Fruit fly (Drosophila melanogaster) whole organism, embryonic: Measurements from ENCODE around the gene plum.

Experiments
- Atf-2 ChIP-seq: fragments of 200-800 bp; sonication (Bioruptor generic); optimal IDR thresholded peaks from 2 replicates; lab custom pipeline; 2016; ENCODE audit warnings: missing biosample characterization, missing genetic modification characterization
- Bgb ChIP-seq: fragments of 200-800 bp; sonication (Bioruptor generic); IDR thresholded peaks from 2 replicates; pipeline ENCODE4 v1.3.6; 2022; ENCODE audit warnings: missing biosample characterization, missing genetic modification characterization; ENCODE audit not compliant: partially characterized antibody
- CG10147 ChIP-seq: fragments of 200-800 bp; sonication (Bioruptor generic); optimal IDR thresholded peaks from 2 replicates; lab custom pipeline; 2019; ENCODE audit warnings: missing biosample characterization, mild to moderate bottlenecking, missing genetic modification characterization, moderate library complexity
- CG10274 ChIP-seq: fragments of 200-800 bp; sonication (Bioruptor generic); optimal IDR thresholded peaks from 3 replicates; lab custom pipeline; 2017; ENCODE audit warnings: missing biosample characterization, mild to moderate bottlenecking, missing genetic modification characterization
- CG10462 ChIP-seq: fragments of 200-800 bp; sonication (Bioruptor generic); optimal IDR thresholded peaks from 2 replicates; lab custom pipeline; 2016; ENCODE audit warnings: missing biosample characterization, missing genetic modification characterization
- CG10565 ChIP-seq: fragments of 200-800 bp; sonication (Bioruptor generic); optimal IDR thresholded peaks from 3 replicates; lab custom pipeline; 2016; ENCODE audit warnings: missing biosample characterization, mild to moderate bottlenecking, missing genetic modification characterization
- CG11723 ChIP-seq: fragments of 200-800 bp; sonication (Bioruptor generic); optimal IDR thresholded peaks from 2 replicates; lab custom pipeline; 2017; ENCODE audit warnings: missing biosample characterization, mild to moderate bottlenecking, missing genetic modification characterization
- CG12219 ChIP-seq: fragments of 200-800 bp; sonication (Bioruptor generic); optimal IDR thresholded peaks from 3 replicates; lab custom pipeline; 2018; ENCODE audit warnings: missing biosample characterization, mild to moderate bottlenecking, missing genetic modification characterization
- CG1233 ChIP-seq: fragments of 200-800 bp; sonication (Bioruptor generic); optimal IDR thresholded peaks from 4 replicates; lab custom pipeline; 2018; ENCODE audit warnings: missing biosample characterization, mild to moderate bottlenecking, missing genetic modification characterization
- CG14050 ChIP-seq: fragments of 200-800 bp; sonication (Bioruptor generic); IDR thresholded peaks from 3 replicates; pipeline ENCODE4 v1.3.6; 2022; ENCODE audit warnings: missing biosample characterization, missing genetic modification characterization
- CG15011 ChIP-seq: fragments of 200-800 bp; sonication (Bioruptor generic); optimal IDR thresholded peaks from 3 replicates; lab custom pipeline; 2018; ENCODE audit warnings: missing biosample characterization, mild to moderate bottlenecking, missing genetic modification characterization
- CG1602 ChIP-seq: fragments of 200-800 bp; sonication (Bioruptor generic); optimal IDR thresholded peaks from 3 replicates; lab custom pipeline; 2016; ENCODE audit warnings: missing biosample characterization, missing genetic modification characterization
- CG18262 ChIP-seq: fragments of 200-800 bp; optimal IDR thresholded peaks from 3 replicates; lab custom pipeline; 2019; ENCODE audit warnings: missing biosample characterization, mild to moderate bottlenecking, missing genetic modification characterization, moderate library complexity
- CG18619 ChIP-seq: fragments of 200-800 bp; sonication (Bioruptor generic); optimal IDR thresholded peaks from 3 replicates; lab custom pipeline; 2017; ENCODE audit warnings: missing biosample characterization, mild to moderate bottlenecking, missing genetic modification characterization
- CG2116 ChIP-seq: fragments of 200-800 bp; sonication (Bioruptor generic); optimal IDR thresholded peaks from 3 replicates; lab custom pipeline; 2018; ENCODE audit warnings: missing biosample characterization, mild to moderate bottlenecking, missing genetic modification characterization
- CG2712 ChIP-seq: fragments of 200-800 bp; optimal IDR thresholded peaks from 3 replicates; lab custom pipeline; 2019; ENCODE audit warnings: missing biosample characterization, mild to moderate bottlenecking, missing genetic modification characterization, moderate library complexity
- CG2889 ChIP-seq: fragments of 200-800 bp; sonication (Bioruptor generic); IDR thresholded peaks from 3 replicates; pipeline ENCODE4 v1.3.6; 2022; ENCODE audit warnings: missing biosample characterization, missing genetic modification characterization
- CG3163 ChIP-seq: fragments of 200-800 bp; sonication (Bioruptor generic); optimal IDR thresholded peaks from 3 replicates; lab custom pipeline; 2016; ENCODE audit warnings: missing biosample characterization, missing genetic modification characterization
- CG3847 ChIP-seq: fragments of 200-800 bp; sonication (Bioruptor generic); IDR thresholded peaks from 2 replicates; pipeline ENCODE4 v1.3.6; 2022; ENCODE audit warnings: missing biosample characterization, missing genetic modification characterization
- CG4820 ChIP-seq: fragments of 200-800 bp; sonication (Bioruptor generic); optimal IDR thresholded peaks from 3 replicates; lab custom pipeline; 2016; ENCODE audit warnings: missing biosample characterization, missing genetic modification characterization
- CG4854 ChIP-seq: fragments of 200-800 bp; sonication (Bioruptor generic); optimal IDR thresholded peaks from 2 replicates; lab custom pipeline; 2016; ENCODE audit warnings: missing biosample characterization, missing genetic modification characterization, inconsistent platforms
- CG5180 ChIP-seq: fragments of 200-800 bp; sonication (Bioruptor generic); optimal IDR thresholded peaks from 3 replicates; lab custom pipeline; 2017; ENCODE audit warnings: missing biosample characterization, missing genetic modification characterization, mild to moderate bottlenecking, moderate library complexity, missing genetic modification reagents
- CG6689 ChIP-seq: fragments of 200-800 bp; sonication (Bioruptor generic); IDR thresholded peaks from 2 replicates; pipeline ENCODE4 v1.3.6; 2022; ENCODE audit warnings: missing biosample characterization, missing genetic modification characterization
- CG8290 ChIP-seq, 3 experiments: fragments of 200-800 bp; sonication (Bioruptor generic); optimal IDR thresholded peaks; 2 replicates each; lab custom pipeline; 2016 to 2019; ENCODE audit warnings: missing biosample characterization in 3 of 3, missing genetic modification characterization in 3 of 3, mild to moderate bottlenecking in 2 of 3, moderate library complexity in 1 of 3
- CG8765 ChIP-seq: fragments of 200-800 bp; sonication (Bioruptor generic); IDR thresholded peaks from 2 replicates; pipeline ENCODE4 v1.3.6; 2022; ENCODE audit warnings: missing biosample characterization, missing genetic modification characterization
- CG8944 ChIP-seq: fragments of 200-800 bp; sonication (Bioruptor generic); optimal IDR thresholded peaks from 3 replicates; lab custom pipeline; 2016; ENCODE audit warnings: missing biosample characterization, missing genetic modification characterization
- Doc2 ChIP-seq: fragments of 200-800 bp; sonication (Bioruptor generic); IDR thresholded peaks from 2 replicates; pipeline ENCODE4 v1.3.6; 2022; ENCODE audit warnings: missing biosample characterization, missing genetic modification characterization
- Fer3 ChIP-seq: fragments of 200-800 bp; sonication (Bioruptor generic); optimal IDR thresholded peaks from 2 replicates; lab custom pipeline; 2018; ENCODE audit warnings: missing biosample characterization, mild to moderate bottlenecking, missing genetic modification characterization, moderate library complexity
- Gug ChIP-seq: fragments of 200-800 bp; sonication (Bioruptor generic); IDR thresholded peaks from 4 replicates; pipeline ENCODE4 v1.3.6; 2022; ENCODE audit warnings: missing biosample characterization, missing genetic modification characterization
- Hsf ChIP-seq: fragments of 200-800 bp; sonication (Bioruptor generic); optimal IDR thresholded peaks from 3 replicates; lab custom pipeline; 2016; ENCODE audit warnings: missing biosample characterization, missing genetic modification characterization
- MESR4 ChIP-seq: fragments of 200-800 bp; sonication (Bioruptor generic); optimal IDR thresholded peaks from 2 replicates; lab custom pipeline; 2018; ENCODE audit warnings: missing biosample characterization, mild to moderate bottlenecking, missing genetic modification characterization, moderate library complexity
- Max ChIP-seq: fragments of 200-800 bp; sonication (Bioruptor generic); optimal IDR thresholded peaks from 2 replicates; lab custom pipeline; 2016; ENCODE audit warnings: missing biosample characterization, mild to moderate bottlenecking, missing genetic modification characterization
- NFAT ChIP-seq: fragments of 200-800 bp; sonication (Bioruptor generic); IDR thresholded peaks from 2 replicates; pipeline ENCODE4 v1.3.6; 2022; ENCODE audit warnings: missing biosample characterization, missing genetic modification characterization
- Rfx ChIP-seq: fragments of 200-800 bp; sonication (Bioruptor generic); IDR thresholded peaks from 2 replicates; pipeline ENCODE4 v1.3.6; 2022; ENCODE audit warnings: missing biosample characterization, missing genetic modification characterization
- Sry-δ ChIP-seq: fragments of 200-800 bp; sonication (Bioruptor generic); optimal IDR thresholded peaks from 2 replicates; lab custom pipeline; 2016; ENCODE audit warnings: missing biosample characterization, missing genetic modification characterization
- aop ChIP-seq: fragments of 200-800 bp; sonication (Bioruptor generic); IDR thresholded peaks from 2 replicates; pipeline ENCODE4 v1.3.6; 2022; ENCODE audit warnings: missing biosample characterization, missing genetic modification characterization
- bbx ChIP-seq: fragments of 200-800 bp; sonication (Bioruptor generic); IDR thresholded peaks from 2 replicates; pipeline ENCODE4 v1.3.6; 2022; ENCODE audit warnings: missing biosample characterization, missing genetic modification characterization; ENCODE audit not compliant: partially characterized antibody
- chif ChIP-seq, 2 experiments: fragments of 200-800 bp; sonication (Bioruptor generic); optimal IDR thresholded peaks; 3 replicates each; lab custom pipeline; 2016; ENCODE audit warnings: missing biosample characterization in 2 of 2, missing genetic modification characterization in 2 of 2
- chn ChIP-seq: fragments of 200-800 bp; sonication (Bioruptor generic); optimal IDR thresholded peaks from 2 replicates; lab custom pipeline; 2016; ENCODE audit warnings: missing biosample characterization, missing genetic modification characterization
- corto ChIP-seq: fragments of 200-800 bp; sonication (Bioruptor generic); optimal IDR thresholded peaks from 2 replicates; lab custom pipeline; 2016; ENCODE audit warnings: missing biosample characterization, mild to moderate bottlenecking, missing genetic modification characterization, moderate library complexity
- eve ChIP-seq, 2 experiments: fragments of >200 bp; optimal IDR thresholded peaks; 2 replicates each; lab custom pipeline; 2017; ENCODE audit warnings: missing biosample characterization in 2 of 2, missing genetic modification characterization in 2 of 2
- gt ChIP-seq: fragments of 200-800 bp; sonication (Bioruptor generic); IDR thresholded peaks from 2 replicates; pipeline ENCODE4 v1.3.6; 2022; ENCODE audit warnings: missing biosample characterization, missing genetic modification characterization
- h ChIP-seq: fragments of >200 bp; optimal IDR thresholded peaks from 2 replicates; lab custom pipeline; 2017
- ham ChIP-seq: fragments of 200-800 bp; sonication (Bioruptor generic); IDR thresholded peaks from 2 replicates; pipeline ENCODE4 v1.3.6; 2022; ENCODE audit warnings: missing biosample characterization, missing genetic modification characterization
- hbn ChIP-seq: fragments of 200-800 bp; sonication (Bioruptor generic); IDR thresholded peaks from 2 replicates; pipeline ENCODE4 v1.3.6; 2022; ENCODE audit warnings: missing biosample characterization, missing genetic modification characterization; ENCODE audit not compliant: partially characterized antibody
- ind ChIP-seq: fragments of 200-800 bp; sonication (Bioruptor generic); optimal IDR thresholded peaks from 3 replicates; lab custom pipeline; 2016; ENCODE audit warnings: missing biosample characterization, missing genetic modification characterization
- scrt ChIP-seq: fragments of 200-800 bp; sonication (Bioruptor generic); optimal IDR thresholded peaks from 2 replicates; lab custom pipeline; 2018; ENCODE audit warnings: missing biosample characterization, mild to moderate bottlenecking, missing genetic modification characterization, moderate library complexity
- sim ChIP-seq: fragments of 200-800 bp; sonication (Bioruptor generic); IDR thresholded peaks from 2 replicates; pipeline ENCODE4 v1.3.6; 2022; ENCODE audit warnings: missing biosample characterization, missing genetic modification characterization
- so ChIP-seq: fragments of 200-800 bp; sonication (Bioruptor generic); IDR thresholded peaks from 3 replicates; pipeline ENCODE4 v1.3.6; 2022; ENCODE audit warnings: missing biosample characterization, missing genetic modification characterization
- tin ChIP-seq: fragments of 200-800 bp; sonication (Bioruptor generic); optimal IDR thresholded peaks from 3 replicates; lab custom pipeline; 2016; ENCODE audit warnings: missing biosample characterization, missing genetic modification characterization
- trem ChIP-seq: fragments of 200-800 bp; optimal IDR thresholded peaks from 3 replicates; lab custom pipeline; 2019; ENCODE audit warnings: missing biosample characterization, mild to moderate bottlenecking, missing genetic modification characterization, moderate library complexity

The plum gene

dm6 chr3R:26461226-26461805 is 73.7 kb downstream of the plum start, which contains the start of gene CG5455 (continued):
- peak; percentile 75 for TF ChIP-seq NFAT (GFP tag; lab: Robert Waterston, UW)
- TF ChIP-seq trem (tag; lab: Kevin White, UChicago), result peak; percentile 96
- TF ChIP-seq ham, result 0 out of 2 replicates have a peak, but pooled peaks have one; percentile 19
- no peak for TF ChIP-seq CG4820 (GFP tag; lab: Kevin White, UChicago)
- TF ChIP-seq CG14050 (GFP tag; lab: Robert Waterston, UW), result no peak
- TF ChIP-seq CG5180 (GFP tag; lab: Kevin White, UChicago), result peak; percentile 11
- TF ChIP-seq Rfx (GFP tag; lab: Robert Waterston, UW), result peak; percentile 77
- TF ChIP-seq CG3163 (GFP tag; lab: Kevin White, UChicago), result peak; percentile 100
- no peak for TF ChIP-seq Max (GFP tag; lab: Kevin White, UChicago)
- no peak for TF ChIP-seq CG10462 (GFP tag; lab: Kevin White, UChicago)
- no peak for TF ChIP-seq CG15011
- no peak for TF ChIP-seq gt (GFP tag; lab: Robert Waterston, UW)
- peak; percentile 28 for TF ChIP-seq chn (GFP tag; lab: Kevin White, UChicago)
- TF ChIP-seq Bgb, result peak; percentile 76
- TF ChIP-seq Sry-δ, result no peak
- TF ChIP-seq bbx, result peak; percentile 70; the same call in 1 of the 2 replicates
- no peak for TF ChIP-seq aop (GFP tag; lab: Robert Waterston, UW)
- peak; percentile 17 for TF ChIP-seq CG18619 (GFP tag; lab: Kevin White, UChicago)
- TF ChIP-seq Doc2 (GFP tag; lab: Robert Waterston, UW), result no peak
- TF ChIP-seq CG2889 (GFP tag; lab: Robert Waterston, UW), result no peak
- TF ChIP-seq Fer3, result peak; percentile 43
- peak; percentile 2 for TF ChIP-seq Atf-2 (GFP tag; lab: Kevin White, UChicago)
- TF ChIP-seq scrt, result peak; percentile 65
- peak; percentile 38 for TF ChIP-seq CG12219 (GFP tag; lab: Kevin White, UChicago)
- TF ChIP-seq MESR4 (GFP tag; lab: Kevin White, UChicago), result no peak
- peak; percentile 50 for TF ChIP-seq CG1233 (GFP tag; lab: Kevin White, UChicago)
- peak; percentile 2 for TF ChIP-seq CG2712 (tag; lab: Kevin White, UChicago)
- TF ChIP-seq hbn (GFP tag; lab: Robert Waterston, UW), result peak; percentile 37
- TF ChIP-seq corto (GFP tag; lab: Kevin White, UChicago), result no peak
- TF ChIP-seq CG18262 (tag; lab: Kevin White, UChicago), result no peak
- no peak for TF ChIP-seq CG10565 (GFP tag; lab: Kevin White, UChicago)
- no peak for TF ChIP-seq CG4854 (GFP tag; lab: Kevin White, UChicago)
- no peak for TF ChIP-seq chif (GFP tag; optimal IDR thresholded peaks at IDR 0.05; lab: Kevin White, UChicago)
- no peak for TF ChIP-seq CG6689
- TF ChIP-seq eve (GFP tag; optimal IDR thresholded peaks at IDR 0.05; lab: Kevin White, UChicago), result no peak
- no peak for TF ChIP-seq CG8290 (GFP tag; optimal IDR thresholded peaks at IDR 0.05; lab: Kevin White, UChicago)
- peak in 1 of 2 experiments; percentile 89 for TF ChIP-seq CG8290 (tag; optimal IDR thresholded peaks at IDR 0.05; lab: Kevin White, UChicago)
- TF ChIP-seq ind (GFP tag; lab: Kevin White, UChicago), result no peak
- TF ChIP-seq so (GFP tag; lab: Robert Waterston, UW), result peak; percentile 88
- TF ChIP-seq tin (GFP tag; lab: Kevin White, UChicago), result no peak
- no peak for TF ChIP-seq CG8765 (GFP tag; lab: Robert Waterston, UW)
- TF ChIP-seq CG10274 (GFP tag; lab: Kevin White, UChicago), result no peak
- TF ChIP-seq CG8944, result no peak
- TF ChIP-seq CG3847 (GFP tag; lab: Robert Waterston, UW), result no peak
- no peak for TF ChIP-seq CG11723 (GFP tag; lab: Kevin White, UChicago)
- TF ChIP-seq sim (GFP tag; lab: Robert Waterston, UW), result 0 out of 2 replicates have a peak, but pooled peaks have one; percentile 20
- TF ChIP-seq CG1602 (GFP tag; lab: Kevin White, UChicago), result no peak
- no peak for TF ChIP-seq CG2116
- no peak for TF ChIP-seq Gug (GFP tag; lab: Robert Waterston, UW)
- TF ChIP-seq Hsf (GFP tag; lab: Kevin White, UChicago), result no peak
- TF ChIP-seq CG10147 (GFP tag; lab: Kevin White, UChicago), result peak; percentile 61
- TF ChIP-seq h (lab: Kevin White, UChicago), result no peak
